Fruit fly (Drosophila melanogaster) Kc167 (cell line): ENCODE data around the gene CG6845.

Experiments
- h ChIP-seq: fragments of >200 bp; optimal IDR thresholded peaks from 3 replicates; lab custom pipeline; 2018; ENCODE audit warnings: missing external identifiers
- insv ChIP-seq: fragments of >200 bp; optimal IDR thresholded peaks from 3 replicates; lab custom pipeline; 2018; ENCODE audit warnings: missing external identifiers
- ttk ChIP-seq: sonication (Bioruptor generic); optimal IDR thresholded peaks from 2 replicates; lab custom pipeline; 2017; ENCODE audit warnings: missing external identifiers

- no peak for TF ChIP-seq h (lab: Kevin White, UChicago)
- no peak for TF ChIP-seq ttk (lab: Kevin White, UChicago)
- TF ChIP-seq insv (lab: Kevin White, UChicago), result no peak
These were observed 14.3 kb downstream of the CG6845 start for dm6 chr3L:160446-161094.
